Fruit fly (Drosophila melanogaster): Measurements from ENCODE around the gene CG6621.
A peak's percentile ranks its signal among the peaks of the same experiment; 100 is the strongest.

CG6621 gene

dm6 chr3R:10881824-10882559, 11.3 kb downstream of the CG6621 start, which contains the start of gene Tpc1 (continued):
- TF ChIP-seq Rx (GFP tag; IDR thresholded peaks at IDR 0.05) (no peak), wor (GFP tag; IDR thresholded peaks at IDR 0.05) (no peak), CG12071 (GFP tag; optimal IDR thresholded peaks at IDR 0.05) (no peak), E2f2 (GFP tag; IDR thresholded peaks at IDR 0.05) (peak; percentile 94), tin (GFP tag; optimal IDR thresholded peaks at IDR 0.05) (peak; percentile 5), hth (optimal IDR thresholded peaks at IDR 0.05) (no peak), jing (GFP tag; optimal IDR thresholded peaks at IDR 0.05) (no peak), Med (GFP tag) (peak; percentile 82), dmrt99B (tag; optimal IDR thresholded peaks at IDR 0.05) (no peak), CG31441 (GFP tag; IDR thresholded peaks at IDR 0.05) (peak; percentile 23; the same call in 1 of the 2 replicates), chif (GFP tag; optimal IDR thresholded peaks at IDR 0.05) (peak; percentile 10 to 19), ttk (GFP tag; IDR thresholded peaks at IDR 0.05) (no peak), Hr78 (GFP tag; optimal IDR thresholded peaks at IDR 0.05) (peak in 1 of 2 experiments; percentile 28), CG12236 (GFP tag; optimal IDR thresholded peaks at IDR 0.05) (no peak), CG1832 (GFP tag; optimal IDR thresholded peaks at IDR 0.05) (no peak), CkIIα-i1 (GFP tag; IDR thresholded peaks at IDR 0.05) (no peak), br (optimal IDR thresholded peaks at IDR 0.05) (no peak), sens (GFP tag) (peak; percentile 91), fd96Cb (tag; optimal IDR thresholded peaks at IDR 0.05) (no peak), Ets97D (GFP tag; optimal IDR thresholded peaks at IDR 0.05) (peak; percentile 51), CG30431 (GFP tag; optimal IDR thresholded peaks at IDR 0.05) (no peak), slbo (GFP tag; IDR thresholded peaks at IDR 0.05) (peak; percentile 46; the same call in 1 of the 2 replicates), Mrtf (GFP tag; IDR thresholded peaks at IDR 0.05) (no peak), CG17829 (tag; optimal IDR thresholded peaks at IDR 0.05) (peak; percentile 53), hb (GFP tag; IDR thresholded peaks at IDR 0.05; ENCODE audit: partially characterized antibody) (peak; percentile 71), Hr39 (optimal IDR thresholded peaks at IDR 0.05) (no peak), CG31224 (GFP tag; IDR thresholded peaks at IDR 0.05) (no peak), aop (GFP tag; IDR thresholded peaks at IDR 0.05) (no peak), CTCF (GFP tag; optimal IDR thresholded peaks at IDR 0.05) (no peak), stc (GFP tag; IDR thresholded peaks at IDR 0.05) (no peak), Opbp (GFP tag; IDR thresholded peaks at IDR 0.05; ENCODE audit: partially characterized antibody) (peak; percentile 69), eve (GFP tag; optimal IDR thresholded peaks at IDR 0.05) (no peak), CG42726 (GFP tag; IDR thresholded peaks at IDR 0.05; ENCODE audit: partially characterized antibody) (no peak), Asciz (GFP tag; optimal IDR thresholded peaks at IDR 0.05) (no peak), CrebB (tag; optimal IDR thresholded peaks at IDR 0.05) (no peak), dpn (GFP tag; optimal IDR thresholded peaks at IDR 0.05) (peak; percentile 16 to 44), Oaz (GFP tag; IDR thresholded peaks at IDR 0.05) (no peak), CG3163 (GFP tag; optimal IDR thresholded peaks at IDR 0.05) (peak; percentile 7), gro (GFP tag; optimal IDR thresholded peaks at IDR 0.05) (peak; percentile 63), Sin3A (optimal IDR thresholded peaks at IDR 0.05) (peak; percentile 79), CG12155 (GFP tag; optimal IDR thresholded peaks at IDR 0.05) (peak; percentile 45), crol (GFP tag; IDR thresholded peaks at IDR 0.05) (peak; percentile 67), gfzf (GFP tag; optimal IDR thresholded peaks at IDR 0.05) (peak; percentile 35), Atf6 (GFP tag; IDR thresholded peaks at IDR 0.05) (no peak), tll (GFP tag; optimal IDR thresholded peaks at IDR 0.05) (peak in 1 of 2 experiments; percentile 1), HLH54F (GFP tag; optimal IDR thresholded peaks at IDR 0.05) (peak; percentile 62), CG1602 (GFP tag; optimal IDR thresholded peaks at IDR 0.05) (peak; percentile 27), yki (optimal IDR thresholded peaks at IDR 0.05) (no peak), seq (GFP tag; IDR thresholded peaks at IDR 0.05) (no peak), CG8388 (GFP tag; optimal IDR thresholded peaks at IDR 0.05) (no peak), fd102C (GFP tag; optimal IDR thresholded peaks at IDR 0.05) (no peak), CG16813 (GFP tag; IDR thresholded peaks at IDR 0.05; ENCODE audit: partially characterized antibody) (peak; percentile 89), az2 (GFP tag; optimal IDR thresholded peaks at IDR 0.05) (no peak)
